Worm (Caenorhabditis elegans) whole organism, midembryonic: ENCODE results near the gene F08D12.4.

ENCODE experiments used
- T22C8.4 ChIP-seq: fragments of 200-800 bp; sonication (Bioruptor generic); IDR thresholded peaks from 2 replicates; pipeline ENCODE4 v1.3.6; 2022; ENCODE audit warnings: missing genetic modification characterization, missing compliant biosample characterization
- ref-1 ChIP-seq: fragments of 200-800 bp; sonication (Bioruptor generic); conservative IDR thresholded peaks from 2 replicates; pipeline ENCODE4 v1.3.6; 2022; ENCODE audit warnings: missing genetic modification reagents, missing genetic modification characterization, missing compliant biosample characterization
- ztf-29 ChIP-seq: fragments of 200-800 bp; sonication (Bioruptor generic); IDR thresholded peaks from 2 replicates; pipeline ENCODE4 v1.3.6; 2022; ENCODE audit warnings: missing genetic modification reagents, missing genetic modification characterization, missing compliant biosample characterization

- TF ChIP-seq ref-1 (GFP tag; lab: Robert Waterston, UW) (no peak), ztf-29 (no peak), T22C8.4 (GFP tag; lab: Robert Waterston, UW) (no peak)
Measured at ce11 chrII:2741405-2741804, 36.5 kb upstream of the F08D12.4 start.
